Fruit fly (Drosophila melanogaster) whole organism, wandering third instar larva: Measurements from ENCODE around the gene CG46460.

ENCODE experiments used
- Hnf4 ChIP-seq: fragments of 200-800 bp; sonication (Bioruptor generic); optimal IDR thresholded peaks from 2 replicates; lab custom pipeline; 2016; ENCODE audit warnings: missing biosample characterization, mild to moderate bottlenecking, missing genetic modification characterization
- dsf ChIP-seq: sonication (Bioruptor generic); optimal IDR thresholded peaks from 2 replicates; lab custom pipeline; 2016; ENCODE audit warnings: missing biosample characterization, missing genetic modification characterization, borderline replicate concordance
- pan ChIP-seq: fragments of >200 bp; optimal IDR thresholded peaks from 2 replicates; lab custom pipeline; 2017
- woc ChIP-seq: sonication (Bioruptor generic); optimal IDR thresholded peaks from 2 replicates; lab custom pipeline; 2016; ENCODE audit warnings: missing biosample characterization, mild to moderate bottlenecking, missing genetic modification characterization

dm6 chr3L:4204867-4205266 lies 22.2 kb downstream of the CG46460 start:
- TF ChIP-seq Hnf4 (GFP tag; lab: Kevin White, UChicago) (no peak), dsf (GFP tag; lab: Kevin White, UChicago) (no peak), pan (lab: Kevin White, UChicago) (no peak), woc (GFP tag; lab: Kevin White, UChicago) (no peak)
